Worm (Caenorhabditis elegans) whole organism, young adult: ENCODE results near the gene B0336.13.

ENCODE experiments used
- B0035.1 ChIP-seq: sonication (generic microtip); optimal IDR thresholded peaks from 2 replicates; lab custom pipeline; 2016; ENCODE audit warnings: missing genetic modification characterization, mild to moderate bottlenecking, missing compliant biosample characterization, missing genotype, missing genetic modification reagents
- F10E7.11 ChIP-seq: sonication (generic microtip); optimal IDR thresholded peaks from 2 replicates; lab custom pipeline; 2017; ENCODE audit warnings: mild to moderate bottlenecking, missing genetic modification characterization, moderate library complexity, missing compliant biosample characterization
- F37B4.10 ChIP-seq: fragments of 200-800 bp; sonication (Bioruptor generic); IDR thresholded peaks from 2 replicates; pipeline ENCODE4 v1.3.6; 2022; ENCODE audit warnings: missing genetic modification characterization, missing compliant biosample characterization
- Y53F4B.3 ChIP-seq: fragments of 200-800 bp; sonication (Bioruptor generic); IDR thresholded peaks from 2 replicates; pipeline ENCODE4 v1.3.6; 2022; ENCODE audit warnings: missing genetic modification reagents, missing genetic modification characterization, missing compliant biosample characterization
- Y53G8AR.9 ChIP-seq: fragments of 200-800 bp; sonication (Bioruptor generic); conservative IDR thresholded peaks from 2 replicates; pipeline ENCODE4 v1.3.6; 2022; ENCODE audit warnings: missing genetic modification reagents, missing genetic modification characterization, missing compliant biosample characterization
- Y56A3A.18 ChIP-seq: fragments of 200-800 bp; sonication (Bioruptor generic); IDR thresholded peaks from 2 replicates; pipeline ENCODE4 v1.3.6; 2022; ENCODE audit warnings: missing genetic modification reagents, missing genetic modification characterization, missing compliant biosample characterization
- ZK185.1 ChIP-seq: sonication (generic microtip); optimal IDR thresholded peaks from 2 replicates; lab custom pipeline; 2016; ENCODE audit warnings: mild to moderate bottlenecking, missing genetic modification characterization, missing compliant biosample characterization; ENCODE audit not compliant: poor library complexity, severe bottlenecking
- ama-1 ChIP-seq, 3 experiments: fragments of 150-350 bp in 1 of 3; sonication (generic microtip) in 2 of 3; optimal IDR thresholded peaks; 2 replicates each; lab custom pipeline; 2014 to 2018; ENCODE audit warnings: missing biosample characterization in 2 of 3, missing genetic modification characterization in 2 of 3, missing genetic modification reagents in 2 of 3
- aptf-2 ChIP-seq: fragments of 200-800 bp; sonication (Bioruptor generic); conservative IDR thresholded peaks from 2 replicates; pipeline ENCODE4 v1.3.6; 2022; ENCODE audit warnings: missing genetic modification reagents, missing genetic modification characterization, missing compliant biosample characterization
- atf-7 ChIP-seq: sonication (generic microtip); optimal IDR thresholded peaks from 2 replicates; lab custom pipeline; 2017; ENCODE audit warnings: mild to moderate bottlenecking, missing genetic modification characterization, missing compliant biosample characterization
- ceh-40 ChIP-seq: fragments of 200-800 bp; sonication (Bioruptor generic); IDR thresholded peaks from 2 replicates; pipeline ENCODE4 v1.3.6; 2022; ENCODE audit warnings: missing genetic modification characterization, missing compliant biosample characterization
- ceh-58 ChIP-seq: fragments of 200-800 bp; sonication (Bioruptor generic); IDR thresholded peaks from 2 replicates; pipeline ENCODE4 v1.3.6; 2022; ENCODE audit warnings: missing genetic modification characterization, missing compliant biosample characterization
- ceh-79 ChIP-seq: sonication (generic microtip); optimal IDR thresholded peaks from 2 replicates; lab custom pipeline; 2017; ENCODE audit warnings: mild to moderate bottlenecking, missing genetic modification characterization, missing compliant biosample characterization
- ceh-91 ChIP-seq: fragments of 200-800 bp; sonication (Bioruptor generic); IDR thresholded peaks from 2 replicates; pipeline ENCODE4 v1.3.6; 2022; ENCODE audit warnings: missing genetic modification reagents, missing genetic modification characterization, missing compliant biosample characterization
- chd-7 ChIP-seq: sonication (generic microtip); optimal IDR thresholded peaks from 2 replicates; lab custom pipeline; 2016; ENCODE audit warnings: mild to moderate bottlenecking, missing genetic modification characterization, moderate library complexity, missing compliant biosample characterization
- dpff-1 ChIP-seq: sonication (generic microtip); optimal IDR thresholded peaks from 2 replicates; lab custom pipeline; 2017; ENCODE audit warnings: mild to moderate bottlenecking, missing genetic modification characterization, missing compliant biosample characterization
- dpl-1 ChIP-seq: fragments of 150-350 bp; optimal IDR thresholded peaks from 2 replicates; lab custom pipeline; 2014; ENCODE audit warnings: missing biosample characterization, missing genetic modification reagents, missing genetic modification characterization
- efl-1 ChIP-seq: fragments of 150-350 bp; optimal IDR thresholded peaks from 2 replicates; lab custom pipeline; 2014; ENCODE audit warnings: missing biosample characterization, missing genetic modification reagents, missing genetic modification characterization
- egl-44 ChIP-seq: fragments of 200-800 bp; sonication (Bioruptor generic); IDR thresholded peaks from 2 replicates; pipeline ENCODE4 v1.3.6; 2022; ENCODE audit warnings: missing genetic modification reagents, missing genetic modification characterization, missing compliant biosample characterization
- egrh-3 ChIP-seq: fragments of 200-800 bp; sonication (Bioruptor generic); IDR thresholded peaks from 2 replicates; pipeline ENCODE4 v1.3.6; 2022; ENCODE audit warnings: missing genetic modification reagents, missing genetic modification characterization, missing compliant biosample characterization
- ekl-4 ChIP-seq: fragments of 200-800 bp; sonication (Bioruptor generic); IDR thresholded peaks from 2 replicates; pipeline ENCODE4 v1.3.6; 2022; ENCODE audit warnings: missing genetic modification reagents, missing genetic modification characterization, missing compliant biosample characterization
- fkh-3 ChIP-seq: sonication (generic microtip); optimal IDR thresholded peaks from 2 replicates; lab custom pipeline; 2016; ENCODE audit warnings: mild to moderate bottlenecking, missing genetic modification characterization, missing compliant biosample characterization
- hmg-1.2 ChIP-seq: fragments of 200-800 bp; sonication (Bioruptor generic); IDR thresholded peaks from 2 replicates; pipeline ENCODE4 v1.3.6; 2022; ENCODE audit warnings: missing genetic modification reagents, missing genetic modification characterization, missing compliant biosample characterization
- lag-1 ChIP-seq: fragments of 200-800 bp; sonication (Bioruptor generic); IDR thresholded peaks from 2 replicates; pipeline ENCODE4 v1.3.6; 2022; ENCODE audit warnings: missing genetic modification reagents, missing genetic modification characterization, missing compliant biosample characterization
- let-526 ChIP-seq: fragments of 200-800 bp; sonication (Bioruptor generic); IDR thresholded peaks from 2 replicates; pipeline ENCODE4 v1.3.6; 2022; ENCODE audit warnings: missing genetic modification reagents, missing genetic modification characterization, missing compliant biosample characterization
- let-607 ChIP-seq, 2 experiments: fragments of 200-800 bp in 1 of 2; sonication (Bioruptor generic) in 1 of 2; sonication (generic microtip) in 1 of 2; optimal IDR thresholded peaks; 2 replicates each; lab custom pipeline; 2016 to 2018; ENCODE audit warnings: mild to moderate bottlenecking in 2 of 2, missing compliant biosample characterization in 2 of 2, missing genetic modification characterization in 2 of 2, moderate library complexity in 2 of 2, missing genotype in 1 of 2
- lin-26 ChIP-seq: fragments of 200-800 bp; sonication (Bioruptor generic); IDR thresholded peaks from 2 replicates; pipeline ENCODE4 v1.3.6; 2022; ENCODE audit warnings: missing genetic modification reagents, missing genetic modification characterization, missing compliant biosample characterization
- lin-35 ChIP-seq, 3 experiments: fragments of 150-350 bp in 2 of 3; sonication (generic microtip) in 1 of 3; optimal IDR thresholded peaks; 2 replicates each; lab custom pipeline; 2014 to 2018; ENCODE audit warnings: missing biosample characterization in 3 of 3, missing genetic modification characterization in 3 of 3, missing genetic modification reagents in 3 of 3
- lin-40 ChIP-seq: sonication (generic microtip); optimal IDR thresholded peaks from 2 replicates; lab custom pipeline; 2016; ENCODE audit warnings: missing genetic modification characterization, mild to moderate bottlenecking, missing compliant biosample characterization, missing genotype, missing genetic modification reagents
- lsl-1 ChIP-seq: fragments of 200-800 bp; sonication (Bioruptor generic); optimal IDR thresholded peaks from 2 replicates; lab custom pipeline; 2018; ENCODE audit warnings: mild to moderate bottlenecking, missing genetic modification characterization, moderate library complexity, missing compliant biosample characterization
- lsy-27 ChIP-seq: sonication (generic microtip); optimal IDR thresholded peaks from 2 replicates; lab custom pipeline; 2017; ENCODE audit warnings: missing genetic modification characterization, mild to moderate bottlenecking, missing compliant biosample characterization, antibody characterized with exemption, missing genotype, borderline replicate concordance; ENCODE audit not compliant: insufficient read depth
- madf-3 ChIP-seq: fragments of 200-800 bp; sonication (Bioruptor generic); IDR thresholded peaks from 2 replicates; pipeline ENCODE4 v1.3.6; 2022; ENCODE audit warnings: missing genetic modification reagents, missing genetic modification characterization, missing compliant biosample characterization
- madf-6 ChIP-seq: fragments of 200-800 bp; sonication (Bioruptor generic); IDR thresholded peaks from 2 replicates; pipeline ENCODE4 v1.3.6; 2022; ENCODE audit warnings: missing genetic modification reagents, missing genetic modification characterization, missing compliant biosample characterization
- madf-8 ChIP-seq: fragments of 200-800 bp; sonication (Bioruptor generic); conservative IDR thresholded peaks from 2 replicates; pipeline ENCODE4 v1.3.6; 2022; ENCODE audit warnings: missing genetic modification reagents, missing genetic modification characterization, missing compliant biosample characterization
- mes-4 ChIP-seq: sonication (generic microtip); optimal IDR thresholded peaks from 2 replicates; lab custom pipeline; 2016; ENCODE audit warnings: missing genotype, missing genetic modification characterization, missing compliant biosample characterization
- nfya-2 ChIP-seq: fragments of 200-800 bp; sonication (Bioruptor generic); IDR thresholded peaks from 2 replicates; pipeline ENCODE4 v1.3.6; 2022; ENCODE audit warnings: missing genetic modification reagents, missing genetic modification characterization, missing compliant biosample characterization
- nhr-120 ChIP-seq: fragments of 200-800 bp; sonication (Bioruptor generic); IDR thresholded peaks from 2 replicates; pipeline ENCODE4 v1.3.6; 2022; ENCODE audit warnings: missing genetic modification characterization, missing compliant biosample characterization
- rcor-1 ChIP-seq: fragments of 200-800 bp; sonication (Bioruptor generic); IDR thresholded peaks from 2 replicates; pipeline ENCODE4 v1.3.6; 2022; ENCODE audit warnings: missing genetic modification reagents, missing genetic modification characterization, missing compliant biosample characterization
- rpc-1 ChIP-seq, 2 experiments: fragments of 150-350 bp in 1 of 2; sonication (generic microtip) in 1 of 2; optimal IDR thresholded peaks; 2 replicates each; lab custom pipeline; 2014 to 2018; ENCODE audit warnings: missing biosample characterization in 1 of 2, missing genetic modification characterization in 1 of 2, missing genetic modification reagents in 1 of 2, missing genotype in 1 of 2
- snpc-1.1 ChIP-seq: sonication (generic microtip); optimal IDR thresholded peaks from 2 replicates; lab custom pipeline; 2017; ENCODE audit warnings: missing genetic modification characterization, mild to moderate bottlenecking, missing compliant biosample characterization, antibody characterized with exemption, moderate library complexity, missing genotype, missing genetic modification reagents; ENCODE audit not compliant: insufficient read depth
- somi-1 ChIP-seq: fragments of 200-800 bp; sonication (Bioruptor generic); optimal IDR thresholded peaks from 2 replicates; lab custom pipeline; 2018; ENCODE audit warnings: mild to moderate bottlenecking, missing genetic modification characterization, missing compliant biosample characterization
- sptf-2 ChIP-seq: fragments of 200-800 bp; sonication (Bioruptor generic); optimal IDR thresholded peaks from 2 replicates; lab custom pipeline; 2018; ENCODE audit warnings: mild to moderate bottlenecking, missing genetic modification characterization, missing compliant biosample characterization
- xnd-1 ChIP-seq: sonication (generic microtip); optimal IDR thresholded peaks from 2 replicates; lab custom pipeline; 2016; ENCODE audit warnings: missing genotype, missing genetic modification reagents, missing genetic modification characterization, missing compliant biosample characterization
- zfh-2 ChIP-seq: fragments of 200-800 bp; sonication (Bioruptor generic); conservative IDR thresholded peaks from 2 replicates; pipeline ENCODE4 v1.3.6; 2022; ENCODE audit warnings: missing genetic modification reagents, missing genetic modification characterization, missing compliant biosample characterization
- ztf-3 ChIP-seq: fragments of 200-800 bp; sonication (Bioruptor generic); optimal IDR thresholded peaks from 2 replicates; lab custom pipeline; 2018; ENCODE audit warnings: mild to moderate bottlenecking, missing genetic modification characterization, missing compliant biosample characterization

The B0336.13 gene

ce11 chrIII:5697963-5698730 is 4.3 kb downstream of the B0336.13 start, which contains the start of the genes lgg-3 and rgs-5 (continued):
- peak; percentile 13; the same call in 1 of the 2 replicates for TF ChIP-seq hmg-1.2 (GFP tag; lab: Robert Waterston, UW)
- TF ChIP-seq dpl-1 (GFP tag; lab: Kevin White, UChicago) = peak; percentile 14
- TF ChIP-seq F37B4.10 (GFP tag; lab: Robert Waterston, UW) = no peak
- 0 out of 2 replicates have a peak, but pooled peaks have one; percentile 8 for TF ChIP-seq ekl-4
- TF ChIP-seq B0035.1 (tag; lab: Kevin White, UChicago) = no peak
- TF ChIP-seq lin-26 (GFP tag; lab: Robert Waterston, UW) = no peak
- peak; percentile 72 for TF ChIP-seq madf-8 (GFP tag; lab: Robert Waterston, UW)
- TF ChIP-seq zfh-2 (GFP tag; lab: Robert Waterston, UW) = no peak
- TF ChIP-seq Y53G8AR.9 (GFP tag; lab: Robert Waterston, UW) = no peak
- peak in 1 of 3 experiments; percentile 30 for TF ChIP-seq lin-35 (GFP tag; optimal IDR thresholded peaks at IDR 0.05; lab: Kevin White, UChicago)
- TF ChIP-seq snpc-1.1 (tag; lab: Kevin White, UChicago) = peak; percentile 31
- TF ChIP-seq ceh-79 = no peak
- no peak for TF ChIP-seq chd-7
- no peak for TF ChIP-seq atf-7 (tag; lab: Kevin White, UChicago)
- TF ChIP-seq rcor-1 = peak; percentile 39; the same call in 1 of the 2 replicates
- no peak for TF ChIP-seq lin-40 (tag; lab: Kevin White, UChicago)
- TF ChIP-seq ZK185.1 (tag; lab: Kevin White, UChicago) = no peak
- no peak for TF ChIP-seq aptf-2
- no peak for TF ChIP-seq fkh-3 (tag; lab: Kevin White, UChicago)
- TF ChIP-seq lag-1 (GFP tag; lab: Robert Waterston, UW) = no peak
- no peak for TF ChIP-seq let-526 (GFP tag; lab: Robert Waterston, UW)

DNA sequence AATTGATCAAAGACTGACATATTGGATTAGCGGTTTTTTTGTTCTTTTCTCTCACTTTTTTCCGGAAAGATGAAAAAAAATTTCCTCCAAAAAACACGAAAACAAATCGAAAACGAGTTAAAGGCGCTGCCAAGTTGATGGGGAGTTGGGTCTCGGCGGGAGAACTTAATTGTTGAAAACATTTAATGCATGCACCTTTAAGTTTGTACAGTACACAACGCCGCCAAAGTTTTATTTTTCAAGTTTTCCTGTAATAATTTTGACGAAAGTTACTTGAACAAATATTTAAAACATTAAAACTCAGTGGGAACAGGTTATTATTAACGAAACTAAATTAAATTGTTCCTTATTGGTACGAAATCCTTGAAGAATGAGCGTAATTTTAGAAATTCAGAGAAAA is 7.7 kb downstream of the B0336.13 start:
- TF ChIP-seq ceh-58 (GFP tag; lab: Robert Waterston, UW) = no peak
- no peak for TF ChIP-seq somi-1
- TF ChIP-seq sptf-2 = no peak
- no peak for TF ChIP-seq ceh-40
- no peak for TF ChIP-seq Y53F4B.3 (GFP tag; lab: Robert Waterston, UW)
- TF ChIP-seq ama-1 (optimal IDR thresholded peaks at IDR 0.05; lab: Kevin White, UChicago) = no peak
- TF ChIP-seq ama-1 (GFP tag; optimal IDR thresholded peaks at IDR 0.05; lab: Kevin White, UChicago) = no peak
- TF ChIP-seq Y56A3A.18 (GFP tag; lab: Robert Waterston, UW) = no peak
- no peak for TF ChIP-seq madf-3
- TF ChIP-seq egrh-3 (GFP tag; lab: Robert Waterston, UW) = no peak
- peak; percentile 41; the same call in 1 of the 2 replicates for TF ChIP-seq ceh-91
- no peak for TF ChIP-seq nfya-2 (GFP tag; lab: Robert Waterston, UW)
- TF ChIP-seq lsy-27 (tag; lab: Kevin White, UChicago) = no peak
- no peak for TF ChIP-seq mes-4 (tag; lab: Kevin White, UChicago)
- no peak for TF ChIP-seq B0035.1 (tag; lab: Kevin White, UChicago)
- TF ChIP-seq rpc-1 (optimal IDR thresholded peaks at IDR 0.05; lab: Kevin White, UChicago) = no peak
- TF ChIP-seq rpc-1 (tag; optimal IDR thresholded peaks at IDR 0.05; lab: Kevin White, UChicago) = no peak
- no peak for TF ChIP-seq aptf-2
- TF ChIP-seq let-607 (tag; optimal IDR thresholded peaks at IDR 0.05; lab: Kevin White, UChicago) = no peak
- TF ChIP-seq dpff-1 = no peak
- no peak for TF ChIP-seq ztf-3 (GFP tag; lab: Kevin White, UChicago)
- no peak for TF ChIP-seq egl-44 (GFP tag; lab: Robert Waterston, UW)
- peak; percentile 80 for TF ChIP-seq lsl-1
- TF ChIP-seq efl-1 (GFP tag; lab: Kevin White, UChicago) = peak; percentile 83
- no peak for TF ChIP-seq nhr-120 (GFP tag; lab: Robert Waterston, UW)
- TF ChIP-seq ceh-79 = no peak
- peak; percentile 21 for TF ChIP-seq xnd-1
- TF ChIP-seq madf-6 = peak; percentile 78
- no peak for TF ChIP-seq F10E7.11 (tag; lab: Kevin White, UChicago)
